Worm (Caenorhabditis elegans) whole organism, L4/young adult: Measurements from ENCODE around the gene Y80D3A.8.

Experiments
- W03F9.2 ChIP-seq: fragments of 150-350 bp; optimal IDR thresholded peaks from 2 replicates; lab custom pipeline; 2014; ENCODE audit warnings: missing biosample characterization, missing genetic modification characterization
- dao-5 ChIP-seq: sonication (generic microtip); optimal IDR thresholded peaks from 2 replicates; lab custom pipeline; 2016; ENCODE audit warnings: missing genotype, missing genetic modification characterization, moderate library complexity, missing compliant biosample characterization
- him-1 ChIP-seq: sonication (generic microtip); optimal IDR thresholded peaks from 2 replicates; lab custom pipeline; 2016; ENCODE audit warnings: missing genotype, missing genetic modification reagents, missing genetic modification characterization, missing compliant biosample characterization

The Y80D3A.8 gene

DNA sequence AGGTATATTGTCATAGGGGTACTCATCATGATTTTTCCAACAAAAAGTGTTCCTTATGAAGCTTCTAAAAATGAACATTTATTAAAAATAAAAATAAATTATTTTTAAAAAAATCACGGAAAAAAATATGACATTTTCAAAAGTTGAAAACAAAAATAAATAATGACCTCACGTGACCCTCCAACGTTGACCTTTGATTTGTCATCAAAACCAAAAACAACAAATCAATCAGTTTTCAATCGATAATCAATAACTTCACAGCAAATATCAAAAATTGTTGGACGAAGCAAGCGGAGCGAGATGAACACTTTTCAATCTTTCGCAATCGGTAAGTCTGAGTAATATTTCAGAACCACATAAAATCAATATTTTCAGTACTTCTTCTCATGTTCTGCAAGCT lies at the start of gene Y80D3A.8:
TSS of gene Y80D3A.8 (plus strand) at position 301 of the 400 bp plus-strand sequence.
- no peak for TF ChIP-seq dao-5 (tag; lab: Kevin White, UChicago)
- no peak for TF ChIP-seq W03F9.2 (tag; lab: Kevin White, UChicago)
- TF ChIP-seq him-1 (tag; lab: Kevin White, UChicago): no peak

DNA sequence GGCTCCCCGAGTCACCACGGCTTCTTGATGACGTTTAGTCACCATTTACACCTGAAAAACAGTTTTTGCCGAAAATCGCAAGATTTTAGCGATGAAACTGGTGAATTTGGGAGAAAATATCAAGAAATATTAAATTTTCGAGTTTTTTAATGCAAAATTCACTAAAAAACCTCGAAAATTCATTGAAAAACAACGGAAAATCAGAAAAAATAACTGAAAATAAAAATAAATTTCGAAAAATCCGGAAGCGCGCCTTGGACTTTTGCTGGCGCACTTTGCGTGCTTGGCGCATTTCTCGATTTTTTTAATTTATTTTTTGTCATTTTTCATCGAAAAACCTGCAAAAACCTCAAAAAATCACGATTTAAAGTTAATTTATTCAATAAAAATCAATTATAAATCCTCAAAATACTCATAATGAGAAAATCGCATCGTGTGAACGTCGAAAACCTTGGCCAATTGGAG lies 45.5 kb upstream of the Y80D3A.8 start, which contains the start of gene emb-4:
TSS of gene emb-4 (minus strand) at position 51 of the 465 bp plus-strand sequence.
- TF ChIP-seq dao-5 (tag; lab: Kevin White, UChicago): no peak
- peak; percentile 55 for TF ChIP-seq W03F9.2 (tag; lab: Kevin White, UChicago)

- no peak for TF ChIP-seq him-1 (tag; lab: Kevin White, UChicago)
- TF ChIP-seq W03F9.2 (tag; lab: Kevin White, UChicago): no peak
- TF ChIP-seq dao-5 (tag; lab: Kevin White, UChicago): no peak
Measured at ce11 chrV:18900437-18900836, 40.0 kb upstream of the Y80D3A.8 start, which contains the start of gene nhr-243. nhr-243 (minus strand) TSS chrV:18900537.

ce11 chrV:18901530-18901929 lies 38.9 kb upstream of the Y80D3A.8 start:
- TF ChIP-seq W03F9.2 (tag; lab: Kevin White, UChicago) (no peak), him-1 (tag; lab: Kevin White, UChicago) (no peak), dao-5 (tag; lab: Kevin White, UChicago) (no peak)

DNA sequence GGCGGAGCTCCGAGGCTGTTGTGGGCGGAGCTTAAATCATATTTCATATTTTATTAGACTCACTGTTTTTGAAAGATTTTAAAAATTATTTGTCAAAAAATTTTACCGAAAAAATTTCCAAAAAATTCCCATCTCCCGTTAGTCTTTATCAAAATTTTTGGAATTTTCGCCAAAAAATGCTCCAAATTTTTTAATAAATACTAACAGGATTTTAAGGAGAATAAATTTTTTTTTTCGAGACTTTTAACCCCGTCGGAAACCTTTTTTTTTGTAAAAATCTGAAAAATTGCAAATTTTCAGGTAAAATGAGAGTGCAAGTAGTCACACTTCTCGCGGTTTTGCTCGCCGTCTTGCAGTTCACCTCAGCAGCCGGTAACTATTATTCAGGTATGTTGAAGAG lies 37.0 kb upstream of the Y80D3A.8 start, which contains the start of gene mihp-2:
TSS of gene mihp-2 (plus strand) at position 301 of the 400 bp plus-strand sequence.
- TF ChIP-seq W03F9.2 (tag; lab: Kevin White, UChicago) (no peak), dao-5 (tag; lab: Kevin White, UChicago) (no peak), him-1 (tag; lab: Kevin White, UChicago) (no peak)

DNA sequence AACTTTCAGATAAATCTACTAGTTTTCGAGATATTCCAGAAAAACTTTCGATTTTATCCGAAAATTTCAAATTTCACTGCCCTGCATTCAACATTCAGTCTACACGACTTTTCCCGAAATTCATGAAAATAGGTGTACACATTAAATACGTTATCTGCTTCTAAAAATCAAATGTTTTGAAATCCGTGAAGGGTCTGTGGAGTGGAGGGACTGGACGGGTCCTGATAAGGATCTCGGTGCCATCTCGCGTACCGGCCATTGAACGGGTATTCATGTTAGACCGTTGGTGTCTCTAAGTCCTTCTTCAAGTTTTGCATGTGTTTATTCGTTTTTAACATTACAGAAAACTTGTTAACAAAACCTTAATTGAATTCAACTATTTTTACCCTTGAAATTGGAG lies 32.9 kb upstream of the Y80D3A.8 start:
- TF ChIP-seq W03F9.2 (tag; lab: Kevin White, UChicago) (no peak), him-1 (tag; lab: Kevin White, UChicago) (no peak), dao-5 (tag; lab: Kevin White, UChicago) (no peak)

- TF ChIP-seq W03F9.2 (tag; lab: Kevin White, UChicago) (no peak), dao-5 (tag; lab: Kevin White, UChicago) (no peak), him-1 (tag; lab: Kevin White, UChicago) (no peak)
Measured at ce11 chrV:18909682-18910081, 30.8 kb upstream of the Y80D3A.8 start.

ce11 chrV:18911736-18912135 lies 28.7 kb upstream of the Y80D3A.8 start, which contains the start of gene cyp-42A1:
cyp-42A1 (plus strand) TSS chrV:18912036.
- no peak for TF ChIP-seq him-1 (tag; lab: Kevin White, UChicago)
- no peak for TF ChIP-seq dao-5 (tag; lab: Kevin White, UChicago)
- no peak for TF ChIP-seq W03F9.2 (tag; lab: Kevin White, UChicago)

DNA sequence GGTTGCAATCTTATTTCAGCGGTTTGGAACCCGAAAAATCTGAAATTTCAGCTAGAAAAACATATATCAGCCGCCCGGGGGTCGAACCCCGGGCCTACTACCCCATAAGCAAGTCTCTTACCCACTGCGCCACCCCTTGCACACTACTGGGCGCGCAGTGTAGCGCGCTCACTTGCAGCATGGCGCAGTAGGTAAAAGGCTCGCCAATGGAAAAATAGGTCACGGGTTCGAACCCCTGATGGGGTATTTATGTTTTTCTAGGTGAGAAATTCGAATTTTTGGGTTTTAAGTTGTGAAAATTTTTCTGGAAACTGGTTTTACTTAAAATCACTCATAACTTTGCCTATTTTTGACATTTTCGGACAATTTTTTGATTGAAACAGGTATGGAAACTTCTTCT lies 27.9 kb upstream of the Y80D3A.8 start:
- no peak for TF ChIP-seq dao-5 (tag; lab: Kevin White, UChicago)
- no peak for TF ChIP-seq him-1 (tag; lab: Kevin White, UChicago)
- no peak for TF ChIP-seq W03F9.2 (tag; lab: Kevin White, UChicago)

- no peak for TF ChIP-seq W03F9.2 (tag; lab: Kevin White, UChicago)
- no peak for TF ChIP-seq him-1 (tag; lab: Kevin White, UChicago)
- no peak for TF ChIP-seq dao-5 (tag; lab: Kevin White, UChicago)
Measured at ce11 chrV:18913120-18913519, 27.3 kb upstream of the Y80D3A.8 start.

- TF ChIP-seq W03F9.2 (tag; lab: Kevin White, UChicago): no peak
- TF ChIP-seq him-1 (tag; lab: Kevin White, UChicago): no peak
- TF ChIP-seq dao-5 (tag; lab: Kevin White, UChicago): no peak
Measured at ce11 chrV:18917396-18917795, 23.0 kb upstream of the Y80D3A.8 start.

- no peak for TF ChIP-seq W03F9.2 (tag; lab: Kevin White, UChicago)
- TF ChIP-seq dao-5 (tag; lab: Kevin White, UChicago): no peak
- no peak for TF ChIP-seq him-1 (tag; lab: Kevin White, UChicago)
Measured at ce11 chrV:18930748-18931147, 9.7 kb upstream of the Y80D3A.8 start.

- TF ChIP-seq W03F9.2 (tag; lab: Kevin White, UChicago) (no peak), dao-5 (tag; lab: Kevin White, UChicago) (no peak), him-1 (tag; lab: Kevin White, UChicago) (no peak)
Measured at ce11 chrV:18931279-18931678, 9.2 kb upstream of the Y80D3A.8 start, which contains the start of gene ptr-22. ptr-22 (minus strand) TSS chrV:18931379.

DNA sequence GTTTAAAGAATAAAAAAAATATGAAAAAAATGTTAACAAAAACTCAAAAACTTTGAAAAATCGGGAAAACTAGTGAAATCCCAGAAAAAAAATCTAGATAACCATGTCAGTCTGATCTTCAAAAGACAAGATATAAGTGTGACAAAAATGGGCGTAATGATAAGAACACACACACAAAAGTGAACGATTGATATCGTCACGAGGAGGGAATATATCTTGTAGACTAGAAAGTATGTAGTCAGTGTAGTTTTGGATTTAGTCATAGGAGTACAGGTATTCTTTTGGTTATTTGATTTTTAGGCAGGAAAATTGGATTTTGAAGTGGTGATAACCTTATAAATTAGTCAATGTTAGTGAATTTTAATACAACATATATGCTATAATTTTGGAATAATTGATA lies 5.9 kb upstream of the Y80D3A.8 start:
- TF ChIP-seq him-1 (tag; lab: Kevin White, UChicago) (no peak), dao-5 (tag; lab: Kevin White, UChicago) (no peak), W03F9.2 (tag; lab: Kevin White, UChicago) (no peak)
